Fruit fly (Drosophila melanogaster) S2 (cell line): Measurements from ENCODE around the gene Wnt5.

Experiments
- CG8478 ChIP-seq: fragments of >200 bp; optimal IDR thresholded peaks from 2 replicates; lab custom pipeline; 2018
- CTCF ChIP-seq, 2 experiments: fragments of >200 bp; optimal IDR thresholded peaks; 2 replicates each; lab custom pipeline; 2018

DNA sequence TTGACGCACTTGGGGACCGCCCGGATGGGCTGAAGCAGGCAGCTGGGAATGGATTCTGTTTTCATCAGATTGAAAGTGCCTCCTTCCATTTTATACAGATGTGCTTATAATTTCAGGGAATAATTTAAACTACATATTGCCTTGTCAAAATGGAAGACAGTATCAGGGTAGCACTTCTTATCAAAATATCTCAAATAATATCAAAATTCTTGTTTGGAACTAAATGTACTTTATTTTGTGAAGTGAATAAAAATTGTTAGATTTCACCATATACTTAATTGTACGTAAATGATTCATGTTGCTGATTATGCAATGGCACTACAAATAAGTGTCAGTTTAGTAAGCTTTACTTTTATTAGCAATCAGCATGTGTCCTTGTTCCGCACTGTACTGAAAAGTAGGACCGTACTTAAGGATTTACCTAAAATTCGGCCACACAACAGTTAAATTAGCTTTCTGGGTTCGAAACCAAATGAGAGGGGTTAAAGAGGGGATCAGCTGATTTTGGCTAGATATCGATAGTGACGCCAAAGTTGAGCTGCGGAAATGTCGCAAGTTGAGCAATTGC is 23.0 kb upstream of the Wnt5 start, which contains the start of the genes CG15042 and CG15047:
- TF ChIP-seq CG8478 (lab: Kevin White, UChicago) (no peak), CTCF (optimal IDR thresholded peaks at IDR 0.05; lab: Kevin White, UChicago) (no peak)
